Fruit fly (Drosophila melanogaster) whole organism, embryonic: ENCODE measurements around the gene mtTFB2.
A peak's percentile ranks its signal among the peaks of the same experiment; 100 is the strongest.

ENCODE experiments used
- Asciz ChIP-seq: fragments of 200-800 bp; sonication (Bioruptor generic); optimal IDR thresholded peaks from 2 replicates; lab custom pipeline; 2017; ENCODE audit warnings: missing biosample characterization, mild to moderate bottlenecking, missing genetic modification characterization, missing genetic modification reagents
- BEAF-32 ChIP-seq: fragments of 200-800 bp; sonication (Bioruptor generic); optimal IDR thresholded peaks from 3 replicates; lab custom pipeline; 2017; ENCODE audit warnings: missing biosample characterization, missing genetic modification characterization, mild to moderate bottlenecking, moderate library complexity, missing genetic modification reagents
- Bteb2 ChIP-seq: fragments of 200-800 bp; sonication (Bioruptor generic); optimal IDR thresholded peaks from 2 replicates; lab custom pipeline; 2016; ENCODE audit warnings: missing biosample characterization, missing genetic modification characterization
- CG11085 ChIP-seq: fragments of 200-800 bp; sonication (Bioruptor generic); IDR thresholded peaks from 2 replicates; pipeline ENCODE4 v1.3.6; 2022; ENCODE audit warnings: missing biosample characterization, missing genetic modification characterization
- CG11560 ChIP-seq: fragments of 200-800 bp; sonication (Bioruptor generic); IDR thresholded peaks from 3 replicates; pipeline ENCODE4 v1.3.6; 2022; ENCODE audit warnings: missing biosample characterization, missing genetic modification characterization
- CG11696 ChIP-seq: fragments of 200-800 bp; sonication (Bioruptor generic); IDR thresholded peaks from 2 replicates; pipeline ENCODE4 v1.3.6; 2022; ENCODE audit warnings: missing biosample characterization, missing genetic modification characterization
- CG12391 ChIP-seq: fragments of 200-800 bp; sonication (Bioruptor generic); optimal IDR thresholded peaks from 3 replicates; lab custom pipeline; 2018; ENCODE audit warnings: missing biosample characterization, mild to moderate bottlenecking, missing genetic modification characterization, moderate library complexity
- CG14441 ChIP-seq: fragments of 200-800 bp; sonication (Bioruptor generic); IDR thresholded peaks from 2 replicates; pipeline ENCODE4 v1.3.6; 2022; ENCODE audit warnings: missing biosample characterization, missing genetic modification characterization
- CG15269 ChIP-seq: fragments of 200-800 bp; sonication (Bioruptor generic); optimal IDR thresholded peaks from 2 replicates; lab custom pipeline; 2018; ENCODE audit warnings: missing biosample characterization, mild to moderate bottlenecking, missing genetic modification characterization, moderate library complexity
- CG15514 ChIP-seq: fragments of 200-800 bp; sonication (Bioruptor generic); optimal IDR thresholded peaks from 3 replicates; lab custom pipeline; 2017; ENCODE audit warnings: missing biosample characterization, missing genetic modification characterization, mild to moderate bottlenecking, moderate library complexity, missing genetic modification reagents
- CG17802 ChIP-seq: fragments of 200-800 bp; sonication (Bioruptor generic); optimal IDR thresholded peaks from 2 replicates; lab custom pipeline; 2018; ENCODE audit warnings: missing biosample characterization, mild to moderate bottlenecking, missing genetic modification characterization, moderate library complexity
- CG32532 ChIP-seq: fragments of 200-800 bp; sonication (Bioruptor generic); IDR thresholded peaks from 2 replicates; pipeline ENCODE4 v1.3.6; 2022; ENCODE audit warnings: missing biosample characterization, missing genetic modification characterization
- CG33557 ChIP-seq: fragments of 200-800 bp; sonication (Bioruptor generic); optimal IDR thresholded peaks from 2 replicates; lab custom pipeline; 2019; ENCODE audit warnings: missing biosample characterization, mild to moderate bottlenecking, missing genetic modification characterization, moderate library complexity
- CG8944 ChIP-seq: fragments of 200-800 bp; sonication (Bioruptor generic); optimal IDR thresholded peaks from 3 replicates; lab custom pipeline; 2016; ENCODE audit warnings: missing biosample characterization, missing genetic modification characterization
- Doc2 ChIP-seq: fragments of 200-800 bp; sonication (Bioruptor generic); IDR thresholded peaks from 2 replicates; pipeline ENCODE4 v1.3.6; 2022; ENCODE audit warnings: missing biosample characterization, missing genetic modification characterization
- Dp ChIP-seq: fragments of 200-800 bp; sonication (Bioruptor generic); optimal IDR thresholded peaks from 2 replicates; lab custom pipeline; 2018; ENCODE audit warnings: missing biosample characterization, mild to moderate bottlenecking, missing genetic modification characterization, moderate library complexity
- Drgx ChIP-seq: fragments of 200-800 bp; sonication (Bioruptor generic); IDR thresholded peaks from 2 replicates; pipeline ENCODE4 v1.3.6; 2022; ENCODE audit warnings: missing biosample characterization, missing genetic modification characterization
- E2f1 ChIP-seq: fragments of 200-800 bp; sonication (Bioruptor generic); IDR thresholded peaks from 2 replicates; pipeline ENCODE4 v1.3.6; 2022; ENCODE audit warnings: missing biosample characterization, missing genetic modification characterization
- Meics ChIP-seq: fragments of 200-800 bp; sonication (Bioruptor generic); optimal IDR thresholded peaks from 2 replicates; lab custom pipeline; 2017; ENCODE audit warnings: missing biosample characterization, mild to moderate bottlenecking, missing genetic modification characterization
- NC2β ChIP-seq: fragments of 200-800 bp; sonication (Bioruptor generic); optimal IDR thresholded peaks from 2 replicates; lab custom pipeline; 2016; ENCODE audit warnings: missing biosample characterization, missing genetic modification characterization
- Nf-YC ChIP-seq: fragments of 200-800 bp; optimal IDR thresholded peaks from 3 replicates; lab custom pipeline; 2019; ENCODE audit warnings: missing biosample characterization, mild to moderate bottlenecking, missing genetic modification characterization, moderate library complexity
- Tbp ChIP-seq: fragments of >200 bp; optimal IDR thresholded peaks from 2 replicates; lab custom pipeline; 2018; ENCODE audit warnings: missing biosample characterization, missing genetic modification characterization
- Trl ChIP-seq, 3 experiments: fragments of >200 bp in 2 of 3; fragments of 200-800 bp in 1 of 3; sonication (Bioruptor generic) in 1 of 3; optimal IDR thresholded peaks; 2 replicates in 1 of 3; 3 replicates in 2 of 3; lab custom pipeline; 2016 to 2017; ENCODE audit warnings: missing biosample characterization in 1 of 3, missing genetic modification characterization in 1 of 3
- Usf ChIP-seq: fragments of 200-800 bp; sonication (Bioruptor generic); optimal IDR thresholded peaks from 2 replicates; lab custom pipeline; 2017; ENCODE audit warnings: missing genotype, missing biosample characterization, missing genetic modification characterization
- Vsx1 ChIP-seq: fragments of 200-800 bp; sonication (Bioruptor generic); optimal IDR thresholded peaks from 2 replicates; lab custom pipeline; 2017; ENCODE audit warnings: missing biosample characterization, mild to moderate bottlenecking, missing genetic modification characterization, missing genetic modification reagents
- Xrp1 ChIP-seq: fragments of 200-800 bp; sonication (Bioruptor generic); IDR thresholded peaks from 2 replicates; pipeline ENCODE4 v1.3.6; 2022; ENCODE audit warnings: missing biosample characterization, missing genetic modification characterization
- ase ChIP-seq: fragments of 200-800 bp; sonication (Bioruptor generic); IDR thresholded peaks from 3 replicates; pipeline ENCODE4 v1.3.6; 2022; ENCODE audit warnings: missing biosample characterization, missing genetic modification characterization
- cato ChIP-seq: fragments of 200-800 bp; sonication (Bioruptor generic); optimal IDR thresholded peaks from 2 replicates; lab custom pipeline; 2016; ENCODE audit warnings: missing biosample characterization, missing genetic modification characterization, borderline replicate concordance
- caup ChIP-seq: fragments of 200-800 bp; sonication (Bioruptor generic); optimal IDR thresholded peaks from 3 replicates; lab custom pipeline; 2017; ENCODE audit warnings: missing biosample characterization, mild to moderate bottlenecking, missing genetic modification characterization, moderate library complexity; ENCODE audit not compliant: severe bottlenecking
- chif ChIP-seq, 2 experiments: fragments of 200-800 bp; sonication (Bioruptor generic); optimal IDR thresholded peaks; 3 replicates each; lab custom pipeline; 2016; ENCODE audit warnings: missing biosample characterization in 2 of 2, missing genetic modification characterization in 2 of 2
- ci ChIP-seq: fragments of 200-800 bp; sonication (Bioruptor generic); IDR thresholded peaks from 3 replicates; pipeline ENCODE4 v1.3.6; 2022; ENCODE audit warnings: missing biosample characterization, missing genetic modification characterization
- ems ChIP-seq: fragments of 200-800 bp; sonication (Bioruptor generic); optimal IDR thresholded peaks from 3 replicates; lab custom pipeline; 2016; ENCODE audit warnings: missing biosample characterization, missing genetic modification characterization
- en ChIP-seq: fragments of 200-800 bp; sonication (Bioruptor generic); optimal IDR thresholded peaks from 2 replicates; lab custom pipeline; 2016; ENCODE audit warnings: missing biosample characterization, missing genetic modification characterization
- eyg ChIP-seq: fragments of 200-800 bp; sonication (Bioruptor generic); optimal IDR thresholded peaks from 3 replicates; lab custom pipeline; 2016; ENCODE audit warnings: missing biosample characterization, missing genetic modification characterization
- ftz-f1 ChIP-seq: fragments of 200-800 bp; sonication (Bioruptor generic); optimal IDR thresholded peaks from 2 replicates; lab custom pipeline; 2016; ENCODE audit warnings: missing biosample characterization, missing genetic modification characterization
- gcm2 ChIP-seq: fragments of 200-800 bp; sonication (Bioruptor generic); optimal IDR thresholded peaks from 2 replicates; lab custom pipeline; 2016; ENCODE audit warnings: missing biosample characterization, missing genetic modification characterization
- gsb ChIP-seq: fragments of 200-800 bp; sonication (Bioruptor generic); IDR thresholded peaks from 2 replicates; pipeline ENCODE4 v1.3.6; 2022; ENCODE audit warnings: missing biosample characterization, missing genetic modification characterization
- gt ChIP-seq: fragments of 200-800 bp; sonication (Bioruptor generic); IDR thresholded peaks from 2 replicates; pipeline ENCODE4 v1.3.6; 2022; ENCODE audit warnings: missing biosample characterization, missing genetic modification characterization
- ind ChIP-seq: fragments of 200-800 bp; sonication (Bioruptor generic); optimal IDR thresholded peaks from 3 replicates; lab custom pipeline; 2016; ENCODE audit warnings: missing biosample characterization, missing genetic modification characterization
- jigr1 ChIP-seq: fragments of 200-800 bp; sonication (Bioruptor generic); IDR thresholded peaks from 3 replicates; pipeline ENCODE4 v1.3.6; 2022; ENCODE audit warnings: missing biosample characterization, missing genetic modification characterization
- ken ChIP-seq: fragments of 200-800 bp; sonication (Bioruptor generic); IDR thresholded peaks from 3 replicates; pipeline ENCODE4 v1.3.6; 2022; ENCODE audit warnings: missing biosample characterization, missing genetic modification characterization
- lmd ChIP-seq: fragments of 200-800 bp; sonication (Bioruptor generic); IDR thresholded peaks from 2 replicates; pipeline ENCODE4 v1.3.6; 2022; ENCODE audit warnings: missing biosample characterization, missing genetic modification characterization
- odd ChIP-seq: fragments of 200-800 bp; sonication (Bioruptor generic); optimal IDR thresholded peaks from 2 replicates; lab custom pipeline; 2017; ENCODE audit warnings: missing biosample characterization, mild to moderate bottlenecking, missing genetic modification characterization
- p53 ChIP-seq: fragments of 200-800 bp; sonication (Bioruptor generic); optimal IDR thresholded peaks from 2 replicates; lab custom pipeline; 2016; ENCODE audit warnings: missing biosample characterization, missing genetic modification characterization
- sens-2 ChIP-seq: fragments of 200-800 bp; sonication (Bioruptor generic); IDR thresholded peaks from 2 replicates; pipeline ENCODE4 v1.3.6; 2022; ENCODE audit warnings: missing biosample characterization, missing genetic modification characterization
- sisA ChIP-seq: fragments of 200-800 bp; sonication (Bioruptor generic); IDR thresholded peaks from 2 replicates; pipeline ENCODE4 v1.3.6; 2022; ENCODE audit warnings: missing biosample characterization, missing genetic modification characterization
- slbo ChIP-seq: fragments of 200-800 bp; sonication (Bioruptor generic); IDR thresholded peaks from 2 replicates; pipeline ENCODE4 v1.3.6; 2022; ENCODE audit warnings: missing biosample characterization, missing genetic modification characterization
- so ChIP-seq: fragments of 200-800 bp; sonication (Bioruptor generic); IDR thresholded peaks from 3 replicates; pipeline ENCODE4 v1.3.6; 2022; ENCODE audit warnings: missing biosample characterization, missing genetic modification characterization
- stc ChIP-seq: fragments of 200-800 bp; sonication (Bioruptor generic); IDR thresholded peaks from 2 replicates; pipeline ENCODE4 v1.3.6; 2022; ENCODE audit warnings: missing biosample characterization, missing genetic modification characterization
- yki ChIP-seq: fragments of >200 bp; optimal IDR thresholded peaks from 3 replicates; lab custom pipeline; 2018

mtTFB2 gene

DNA sequence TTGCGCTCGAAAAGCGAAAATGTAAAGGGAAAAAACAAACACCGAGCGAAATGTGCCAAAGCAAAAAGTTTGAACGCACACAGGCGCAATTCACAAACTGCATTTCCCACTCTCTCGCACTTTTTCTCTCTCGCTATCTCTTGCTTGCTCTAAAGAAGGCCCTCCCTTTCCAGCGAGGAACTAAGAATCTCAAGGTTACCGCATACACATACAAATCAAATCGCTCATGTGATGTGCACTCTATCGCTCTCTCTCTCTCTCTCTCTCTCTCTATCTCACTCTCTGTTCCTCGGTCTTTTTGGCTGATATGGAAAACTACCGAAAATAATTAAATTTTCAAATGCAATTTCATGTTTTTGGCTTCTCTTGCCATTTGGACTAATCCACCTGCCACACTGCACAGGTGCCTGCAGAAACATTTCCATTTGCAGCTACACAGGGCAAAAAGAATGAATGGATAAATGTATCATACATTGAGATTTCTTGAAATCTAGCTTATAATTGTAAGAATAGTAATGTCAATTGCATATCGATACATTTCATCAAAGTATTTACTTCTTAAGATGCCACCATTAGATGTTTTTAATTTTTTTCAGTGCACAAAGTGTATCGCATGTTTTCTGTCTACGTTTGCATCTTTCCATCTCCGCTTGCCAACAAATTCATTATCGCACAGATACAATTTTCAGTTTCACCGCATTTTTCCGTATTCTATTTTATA lies 34.1 kb downstream of the mtTFB2 start (continued):
- TF ChIP-seq ken (GFP tag; lab: Robert Waterston, UW), result peak; percentile 52; the same call in 1 of the 3 replicates
- peak; percentile 23 for TF ChIP-seq CG12391 (tag; lab: Kevin White, UChicago)
- TF ChIP-seq Vsx1 (GFP tag; lab: Kevin White, UChicago), result no peak
- TF ChIP-seq CG8944, result peak; percentile 2
- TF ChIP-seq Tbp (GFP tag; lab: Kevin White, UChicago), result no peak
- TF ChIP-seq ci (GFP tag; lab: Robert Waterston, UW), result peak; percentile 79; the same call in 2 of the 3 replicates
- TF ChIP-seq CG14441 (GFP tag; lab: Robert Waterston, UW), result 0 out of 2 replicates have a peak, but pooled peaks have one; percentile 8
- TF ChIP-seq sens-2, result no peak
- no peak for TF ChIP-seq CG11085 (GFP tag; lab: Robert Waterston, UW)
- peak; percentile 58 for TF ChIP-seq sisA (GFP tag; lab: Robert Waterston, UW)
- TF ChIP-seq Bteb2, result no peak
- TF ChIP-seq ems (GFP tag; lab: Kevin White, UChicago), result no peak
- peak; percentile 30 for TF ChIP-seq ind (GFP tag; lab: Kevin White, UChicago)
- TF ChIP-seq ftz-f1 (GFP tag; lab: Kevin White, UChicago), result peak; percentile 52
- TF ChIP-seq Trl (optimal IDR thresholded peaks at IDR 0.05; lab: Kevin White, UChicago), result peak; percentile 55 to 64
- peak; percentile 28 for TF ChIP-seq Trl (GFP tag; optimal IDR thresholded peaks at IDR 0.05; lab: Kevin White, UChicago)
- no peak for TF ChIP-seq odd (GFP tag; lab: Kevin White, UChicago)
- TF ChIP-seq slbo (GFP tag; lab: Robert Waterston, UW), result peak; percentile 58
- TF ChIP-seq CG11696 (GFP tag; lab: Robert Waterston, UW), result peak; percentile 43; the same call in 1 of the 2 replicates
- TF ChIP-seq CG15269 (tag; lab: Kevin White, UChicago), result peak; percentile 7
- TF ChIP-seq yki (lab: Kevin White, UChicago), result no peak
- no peak for TF ChIP-seq eyg (GFP tag; lab: Kevin White, UChicago)
- 0 out of 2 replicates have a peak, but pooled peaks have one; percentile 30 for TF ChIP-seq Xrp1 (GFP tag; lab: Robert Waterston, UW)
- TF ChIP-seq NC2β (GFP tag; lab: Kevin White, UChicago), result peak; percentile 24
- TF ChIP-seq Drgx, result peak; percentile 86
- no peak for TF ChIP-seq p53 (GFP tag; lab: Kevin White, UChicago)
- TF ChIP-seq BEAF-32 (GFP tag; lab: Kevin White, UChicago), result no peak
- TF ChIP-seq E2f1 (GFP tag; lab: Robert Waterston, UW), result no peak
- no peak for TF ChIP-seq gt (GFP tag; lab: Robert Waterston, UW)
- no peak for TF ChIP-seq CG33557
- no peak for TF ChIP-seq Doc2 (GFP tag; lab: Robert Waterston, UW)
- TF ChIP-seq en (GFP tag; lab: Kevin White, UChicago), result peak; percentile 2
- TF ChIP-seq caup (GFP tag; lab: Kevin White, UChicago), result no peak
- no peak for TF ChIP-seq stc (GFP tag; lab: Robert Waterston, UW)
- no peak for TF ChIP-seq Dp (GFP tag; lab: Kevin White, UChicago)
- TF ChIP-seq so, result peak; percentile 46; the same call in 1 of the 3 replicates
- TF ChIP-seq jigr1 (GFP tag; lab: Robert Waterston, UW), result no peak
- TF ChIP-seq ase (GFP tag; lab: Robert Waterston, UW), result no peak
- TF ChIP-seq chif (GFP tag; optimal IDR thresholded peaks at IDR 0.05; lab: Kevin White, UChicago), result peak; percentile 10 to 58
- no peak for TF ChIP-seq CG11560 (tag; lab: Robert Waterston, UW)
- no peak for TF ChIP-seq Asciz (GFP tag; lab: Kevin White, UChicago)
- TF ChIP-seq gsb (GFP tag; lab: Robert Waterston, UW), result no peak
- peak; percentile 17 for TF ChIP-seq Meics (GFP tag; lab: Kevin White, UChicago)
- TF ChIP-seq lmd (GFP tag; lab: Robert Waterston, UW), result peak; percentile 28; the same call in 1 of the 2 replicates
- peak; percentile 22 for TF ChIP-seq cato
- no peak for TF ChIP-seq gcm2 (GFP tag; lab: Kevin White, UChicago)
- TF ChIP-seq CG32532, result no peak
- no peak for TF ChIP-seq CG17802 (tag; lab: Kevin White, UChicago)
- TF ChIP-seq Nf-YC (tag; lab: Kevin White, UChicago), result peak; percentile 31
- TF ChIP-seq Usf (GFP tag; lab: Kevin White, UChicago), result no peak
- peak; percentile 4 for TF ChIP-seq CG15514 (GFP tag; lab: Kevin White, UChicago)
